Worm (Caenorhabditis elegans) whole organism, early embryonic: ENCODE measurements around the gene sma-9.

ENCODE experiments used
- aly-1 ChIP-seq: sonication (generic microtip); optimal IDR thresholded peaks from 2 replicates; lab custom pipeline; 2016; ENCODE audit warnings: missing genetic modification characterization, missing compliant biosample characterization
- ama-1 ChIP-seq: fragments of 150-350 bp; optimal IDR thresholded peaks from 2 replicates; lab custom pipeline; 2014
- ceh-13 ChIP-seq: fragments of 200-800 bp; sonication (Bioruptor generic); optimal IDR thresholded peaks from 2 replicates; lab custom pipeline; 2018; ENCODE audit warnings: mild to moderate bottlenecking, missing genetic modification characterization, missing compliant biosample characterization
- flt-1 ChIP-seq: fragments of 200-800 bp; sonication (Bioruptor generic); IDR thresholded peaks from 2 replicates; pipeline ENCODE4 v1.3.6; 2022; ENCODE audit warnings: missing genetic modification characterization, missing compliant biosample characterization
- hmbx-1 ChIP-seq: sonication (generic microtip); optimal IDR thresholded peaks from 2 replicates; lab custom pipeline; 2016; ENCODE audit warnings: mild to moderate bottlenecking, missing genetic modification characterization, missing compliant biosample characterization
- hmg-4 ChIP-seq: fragments of 200-800 bp; sonication (Bioruptor generic); optimal IDR thresholded peaks from 2 replicates; lab custom pipeline; 2018; ENCODE audit warnings: mild to moderate bottlenecking, missing genetic modification characterization, missing compliant biosample characterization
- hnd-1 ChIP-seq: sonication (generic microtip); optimal IDR thresholded peaks from 2 replicates; lab custom pipeline; 2016; ENCODE audit warnings: missing genetic modification characterization, missing compliant biosample characterization
- scrt-1 ChIP-seq: fragments of 200-800 bp; sonication (Bioruptor generic); IDR thresholded peaks from 2 replicates; pipeline ENCODE4 v1.3.6; 2022; ENCODE audit warnings: missing genetic modification characterization, missing compliant biosample characterization
- tbx-11 ChIP-seq: fragments of 200-800 bp; sonication (Bioruptor generic); IDR thresholded peaks from 2 replicates; pipeline ENCODE4 v1.3.6; 2022; ENCODE audit warnings: missing genetic modification characterization, missing compliant biosample characterization
- tbx-37 ChIP-seq: fragments of 200-800 bp; sonication (Bioruptor generic); conservative IDR thresholded peaks from 2 replicates; pipeline ENCODE4 v1.3.6; 2022; ENCODE audit warnings: missing genetic modification reagents, missing genetic modification characterization, missing compliant biosample characterization
- tra-4 ChIP-seq: sonication (generic microtip); optimal IDR thresholded peaks from 2 replicates; lab custom pipeline; 2017; ENCODE audit warnings: missing genetic modification characterization, missing compliant biosample characterization

ce11 chrX:10731837-10732236 is 37.2 kb upstream of the sma-9 start:
- TF ChIP-seq flt-1, result no peak
- TF ChIP-seq aly-1 (tag; lab: Kevin White, UChicago), result no peak
- TF ChIP-seq hmbx-1 (tag; lab: Kevin White, UChicago), result no peak
- TF ChIP-seq scrt-1, result no peak
- no peak for TF ChIP-seq ama-1
- TF ChIP-seq hnd-1 (tag; lab: Kevin White, UChicago), result no peak
- TF ChIP-seq tra-4 (tag; lab: Kevin White, UChicago), result no peak
- no peak for TF ChIP-seq tbx-11 (GFP tag; lab: Robert Waterston, UW)
- TF ChIP-seq tbx-37 (GFP tag; lab: Robert Waterston, UW), result no peak
- no peak for TF ChIP-seq hmg-4 (GFP tag; lab: Kevin White, UChicago)
- no peak for TF ChIP-seq ceh-13
